Worm (Caenorhabditis elegans): ENCODE data around the gene C06C3.10.

- TF ChIP-seq nhr-28 (tag; optimal IDR thresholded peaks at IDR 0.05) (no peak), ztf-11 (tag; optimal IDR thresholded peaks at IDR 0.05) (no peak), lin-15B (tag; optimal IDR thresholded peaks at IDR 0.05) (no peak), pha-4 (tag; optimal IDR thresholded peaks at IDR 0.05) (no peak), unc-62 (GFP tag; optimal IDR thresholded peaks at IDR 0.05) (no peak), fos-1 (tag; optimal IDR thresholded peaks at IDR 0.05) (no peak), ceh-16 (tag; optimal IDR thresholded peaks at IDR 0.05) (no peak), tbx-2 (tag; optimal IDR thresholded peaks at IDR 0.05) (no peak), lin-39 (tag; optimal IDR thresholded peaks at IDR 0.05) (no peak), snpc-4 (tag; optimal IDR thresholded peaks at IDR 0.05) (no peak), skn-1 (tag; optimal IDR thresholded peaks at IDR 0.05) (no peak)
Observed at ce11 chrII:9377158-9377557, at the start of gene C06C3.10.

Measured in whole organism, L3 larva.